Worm (Caenorhabditis elegans): ENCODE measurements around the gene atg-9.

ce11 chrV:384511-384910 is 35.3 kb downstream of the atg-9 start:
- TF ChIP-seq flt-1 (GFP tag; IDR thresholded peaks at IDR 0.05): no peak
- no peak for TF ChIP-seq B0310.2 (tag; optimal IDR thresholded peaks at IDR 0.05)
- no peak for TF ChIP-seq aly-1 (tag; optimal IDR thresholded peaks at IDR 0.05)

Measured in whole organism, early embryonic.